Fruit fly (Drosophila melanogaster) whole organism, embryonic: ENCODE measurements around the gene CG7702.

Source experiments
- CG10267 ChIP-seq: fragments of 200-800 bp; sonication (Bioruptor generic); optimal IDR thresholded peaks from 2 replicates; lab custom pipeline; 2018; ENCODE audit warnings: missing biosample characterization, mild to moderate bottlenecking, missing genetic modification characterization, moderate library complexity
- CG12391 ChIP-seq: fragments of 200-800 bp; sonication (Bioruptor generic); optimal IDR thresholded peaks from 3 replicates; lab custom pipeline; 2018; ENCODE audit warnings: missing biosample characterization, mild to moderate bottlenecking, missing genetic modification characterization, moderate library complexity
- CG13123 ChIP-seq: fragments of 200-800 bp; sonication (Bioruptor generic); optimal IDR thresholded peaks from 2 replicates; lab custom pipeline; 2016; ENCODE audit warnings: missing biosample characterization, missing genetic modification characterization
- CG13775 ChIP-seq: fragments of 200-800 bp; sonication (Bioruptor generic); optimal IDR thresholded peaks from 3 replicates; lab custom pipeline; 2017; ENCODE audit warnings: missing biosample characterization, mild to moderate bottlenecking, missing genetic modification characterization
- CG14014 ChIP-seq: fragments of 200-800 bp; sonication (Bioruptor generic); IDR thresholded peaks from 2 replicates; pipeline ENCODE4 v1.3.6; 2022; ENCODE audit warnings: missing biosample characterization, missing genetic modification characterization
- CG15514 ChIP-seq: fragments of 200-800 bp; sonication (Bioruptor generic); optimal IDR thresholded peaks from 3 replicates; lab custom pipeline; 2017; ENCODE audit warnings: missing biosample characterization, missing genetic modification characterization, mild to moderate bottlenecking, moderate library complexity, missing genetic modification reagents
- CG1603 ChIP-seq: fragments of 200-800 bp; sonication (Bioruptor generic); optimal IDR thresholded peaks from 2 replicates; lab custom pipeline; 2019; ENCODE audit warnings: missing biosample characterization, mild to moderate bottlenecking, missing genetic modification characterization, moderate library complexity
- CG17186 ChIP-seq: fragments of 200-800 bp; sonication (Bioruptor generic); optimal IDR thresholded peaks from 3 replicates; lab custom pipeline; 2017; ENCODE audit warnings: missing biosample characterization, missing genetic modification reagents, missing genetic modification characterization
- CG17361 ChIP-seq: fragments of 200-800 bp; sonication (Bioruptor generic); IDR thresholded peaks from 3 replicates; pipeline ENCODE4 v1.3.6; 2022; ENCODE audit warnings: missing biosample characterization, missing genetic modification characterization
- CG2712 ChIP-seq: fragments of 200-800 bp; optimal IDR thresholded peaks from 3 replicates; lab custom pipeline; 2019; ENCODE audit warnings: missing biosample characterization, mild to moderate bottlenecking, missing genetic modification characterization, moderate library complexity
- CG30020 ChIP-seq: fragments of 200-800 bp; optimal IDR thresholded peaks from 2 replicates; lab custom pipeline; 2019; ENCODE audit warnings: missing biosample characterization, mild to moderate bottlenecking, missing genetic modification characterization, moderate library complexity
- CG4820 ChIP-seq: fragments of 200-800 bp; sonication (Bioruptor generic); optimal IDR thresholded peaks from 3 replicates; lab custom pipeline; 2016; ENCODE audit warnings: missing biosample characterization, missing genetic modification characterization
- CG8944 ChIP-seq: fragments of 200-800 bp; sonication (Bioruptor generic); optimal IDR thresholded peaks from 3 replicates; lab custom pipeline; 2016; ENCODE audit warnings: missing biosample characterization, missing genetic modification characterization
- CHES-1-like ChIP-seq: fragments of 200-800 bp; sonication (Bioruptor generic); optimal IDR thresholded peaks from 2 replicates; lab custom pipeline; 2016; ENCODE audit warnings: missing biosample characterization, missing genetic modification characterization
- CoRest ChIP-seq: fragments of 200-800 bp; sonication (Bioruptor generic); optimal IDR thresholded peaks from 3 replicates; lab custom pipeline; 2018; ENCODE audit warnings: missing biosample characterization, mild to moderate bottlenecking, missing genetic modification characterization, moderate library complexity
- ERR ChIP-seq: fragments of 200-800 bp; sonication (Bioruptor generic); optimal IDR thresholded peaks from 2 replicates; lab custom pipeline; 2016; ENCODE audit warnings: missing biosample characterization, missing genetic modification characterization
- Fer1 ChIP-seq: fragments of 200-800 bp; sonication (Bioruptor generic); optimal IDR thresholded peaks from 2 replicates; lab custom pipeline; 2017; ENCODE audit warnings: missing biosample characterization, mild to moderate bottlenecking, missing genetic modification characterization
- Hey ChIP-seq: fragments of 200-800 bp; sonication (Bioruptor generic); optimal IDR thresholded peaks from 3 replicates; lab custom pipeline; 2018; ENCODE audit warnings: missing biosample characterization, mild to moderate bottlenecking, missing genetic modification characterization
- Hsf ChIP-seq: fragments of 200-800 bp; sonication (Bioruptor generic); optimal IDR thresholded peaks from 3 replicates; lab custom pipeline; 2016; ENCODE audit warnings: missing biosample characterization, missing genetic modification characterization
- Lim3 ChIP-seq: fragments of 200-800 bp; sonication (Bioruptor generic); IDR thresholded peaks from 2 replicates; pipeline ENCODE4 v1.3.6; 2022; ENCODE audit warnings: missing biosample characterization, missing genetic modification characterization
- Opbp ChIP-seq: fragments of 200-800 bp; sonication (Bioruptor generic); IDR thresholded peaks from 3 replicates; pipeline ENCODE4 v1.3.6; 2022; ENCODE audit warnings: missing biosample characterization, missing genetic modification characterization; ENCODE audit not compliant: partially characterized antibody
- Sin3A ChIP-seq: fragments of >200 bp; optimal IDR thresholded peaks from 2 replicates; lab custom pipeline; 2018
- Sry-δ ChIP-seq: fragments of 200-800 bp; sonication (Bioruptor generic); optimal IDR thresholded peaks from 2 replicates; lab custom pipeline; 2016; ENCODE audit warnings: missing biosample characterization, missing genetic modification characterization
- Vsx1 ChIP-seq: fragments of 200-800 bp; sonication (Bioruptor generic); optimal IDR thresholded peaks from 2 replicates; lab custom pipeline; 2017; ENCODE audit warnings: missing biosample characterization, mild to moderate bottlenecking, missing genetic modification characterization, missing genetic modification reagents
- Xrp1 ChIP-seq: fragments of 200-800 bp; sonication (Bioruptor generic); IDR thresholded peaks from 2 replicates; pipeline ENCODE4 v1.3.6; 2022; ENCODE audit warnings: missing biosample characterization, missing genetic modification characterization
- ara ChIP-seq: fragments of 200-800 bp; sonication (Bioruptor generic); IDR thresholded peaks from 2 replicates; pipeline ENCODE4 v1.3.6; 2022; ENCODE audit warnings: missing biosample characterization, missing genetic modification characterization
- bsh ChIP-seq, 2 experiments: fragments of 200-800 bp; sonication (Bioruptor generic); optimal IDR thresholded peaks; 2 replicates each; lab custom pipeline; 2017 to 2018; ENCODE audit warnings: mild to moderate bottlenecking in 2 of 2, missing biosample characterization in 2 of 2, missing genetic modification characterization in 2 of 2, moderate library complexity in 1 of 2
- crol ChIP-seq: fragments of 200-800 bp; sonication (Bioruptor generic); IDR thresholded peaks from 2 replicates; pipeline ENCODE4 v1.3.6; 2022; ENCODE audit warnings: missing biosample characterization, missing genetic modification characterization
- dmrt11E ChIP-seq: fragments of 200-800 bp; sonication (Bioruptor generic); optimal IDR thresholded peaks from 3 replicates; lab custom pipeline; 2018; ENCODE audit warnings: missing biosample characterization, mild to moderate bottlenecking, missing genetic modification characterization, moderate library complexity
- emc ChIP-seq: fragments of 200-800 bp; sonication (Bioruptor generic); optimal IDR thresholded peaks from 2 replicates; lab custom pipeline; 2016; ENCODE audit warnings: missing biosample characterization, missing genetic modification characterization
- fru ChIP-seq: fragments of >200 bp; optimal IDR thresholded peaks from 2 replicates; lab custom pipeline; 2017
- grau ChIP-seq: fragments of 200-800 bp; optimal IDR thresholded peaks from 3 replicates; lab custom pipeline; 2019; ENCODE audit warnings: missing biosample characterization, mild to moderate bottlenecking, missing genetic modification characterization, moderate library complexity
- insv ChIP-seq, 2 experiments: fragments of 200-800 bp; sonication (Bioruptor generic); optimal IDR thresholded peaks; 3 replicates each; lab custom pipeline; 2016 to 2018; ENCODE audit warnings: missing biosample characterization in 2 of 2, missing genetic modification characterization in 2 of 2
- knrl ChIP-seq: fragments of 200-800 bp; sonication (Bioruptor generic); IDR thresholded peaks from 3 replicates; pipeline ENCODE4 v1.3.6; 2022; ENCODE audit warnings: missing biosample characterization, missing genetic modification characterization; ENCODE audit not compliant: partially characterized antibody
- lilli ChIP-seq: fragments of 200-800 bp; sonication (Bioruptor generic); optimal IDR thresholded peaks from 3 replicates; lab custom pipeline; 2016; ENCODE audit warnings: missing biosample characterization, missing genetic modification characterization
- odd ChIP-seq: fragments of 200-800 bp; sonication (Bioruptor generic); optimal IDR thresholded peaks from 2 replicates; lab custom pipeline; 2017; ENCODE audit warnings: missing biosample characterization, mild to moderate bottlenecking, missing genetic modification characterization
- phol ChIP-seq: fragments of 200-800 bp; sonication (Bioruptor generic); optimal IDR thresholded peaks from 3 replicates; lab custom pipeline; 2018; ENCODE audit warnings: missing biosample characterization, mild to moderate bottlenecking, missing genetic modification characterization, moderate library complexity
- ranshi ChIP-seq: fragments of 200-800 bp; sonication (Bioruptor generic); IDR thresholded peaks from 2 replicates; pipeline ENCODE4 v1.3.6; 2022; ENCODE audit warnings: missing biosample characterization, missing genetic modification characterization
- row ChIP-seq: fragments of 200-800 bp; sonication (Bioruptor generic); IDR thresholded peaks from 3 replicates; pipeline ENCODE4 v1.3.6; 2022; ENCODE audit warnings: missing biosample characterization, missing genetic modification characterization
- run ChIP-seq: fragments of 200-800 bp; sonication (Bioruptor generic); optimal IDR thresholded peaks from 3 replicates; lab custom pipeline; 2018; ENCODE audit warnings: missing biosample characterization, mild to moderate bottlenecking, missing genetic modification characterization
- sisA ChIP-seq: fragments of 200-800 bp; sonication (Bioruptor generic); IDR thresholded peaks from 2 replicates; pipeline ENCODE4 v1.3.6; 2022; ENCODE audit warnings: missing biosample characterization, missing genetic modification characterization
- slp2 ChIP-seq: fragments of 200-800 bp; sonication (Bioruptor generic); optimal IDR thresholded peaks from 2 replicates; lab custom pipeline; 2016; ENCODE audit warnings: missing biosample characterization, missing genetic modification characterization
- sob ChIP-seq: fragments of 200-800 bp; sonication (Bioruptor generic); IDR thresholded peaks from 2 replicates; pipeline ENCODE4 v1.3.6; 2022; ENCODE audit warnings: missing biosample characterization, missing genetic modification characterization
- tll ChIP-seq, 2 experiments: fragments of 200-800 bp in 1 of 2; fragments of >200 bp in 1 of 2; sonication (Bioruptor generic) in 1 of 2; optimal IDR thresholded peaks; 2 replicates each; lab custom pipeline; 2017 to 2019; ENCODE audit warnings: missing biosample characterization in 2 of 2, missing genetic modification characterization in 2 of 2, mild to moderate bottlenecking in 1 of 2, moderate library complexity in 1 of 2
- toy ChIP-seq: fragments of 200-800 bp; sonication (Bioruptor generic); IDR thresholded peaks from 2 replicates; pipeline ENCODE4 v1.3.6; 2022; ENCODE audit warnings: missing biosample characterization, missing genetic modification characterization
- trem ChIP-seq: fragments of 200-800 bp; optimal IDR thresholded peaks from 3 replicates; lab custom pipeline; 2019; ENCODE audit warnings: missing biosample characterization, mild to moderate bottlenecking, missing genetic modification characterization, moderate library complexity
- twi ChIP-seq: fragments of 200-800 bp; optimal IDR thresholded peaks from 2 replicates; lab custom pipeline; 2019; ENCODE audit warnings: missing biosample characterization, mild to moderate bottlenecking, missing genetic modification characterization, moderate library complexity
- unc-4 ChIP-seq: fragments of 200-800 bp; sonication (Bioruptor generic); IDR thresholded peaks from 2 replicates; pipeline ENCODE4 v1.3.6; 2022; ENCODE audit warnings: missing biosample characterization, missing genetic modification characterization; ENCODE audit not compliant: partially characterized antibody
- unpg ChIP-seq: fragments of 200-800 bp; sonication (Bioruptor generic); optimal IDR thresholded peaks from 3 replicates; lab custom pipeline; 2018; ENCODE audit warnings: missing biosample characterization, mild to moderate bottlenecking, missing genetic modification characterization, moderate library complexity
- zfh1 ChIP-seq: fragments of 200-800 bp; sonication (Bioruptor generic); IDR thresholded peaks from 3 replicates; pipeline ENCODE4 v1.3.6; 2022; ENCODE audit warnings: missing biosample characterization, missing genetic modification characterization

Gene CG7702

DNA sequence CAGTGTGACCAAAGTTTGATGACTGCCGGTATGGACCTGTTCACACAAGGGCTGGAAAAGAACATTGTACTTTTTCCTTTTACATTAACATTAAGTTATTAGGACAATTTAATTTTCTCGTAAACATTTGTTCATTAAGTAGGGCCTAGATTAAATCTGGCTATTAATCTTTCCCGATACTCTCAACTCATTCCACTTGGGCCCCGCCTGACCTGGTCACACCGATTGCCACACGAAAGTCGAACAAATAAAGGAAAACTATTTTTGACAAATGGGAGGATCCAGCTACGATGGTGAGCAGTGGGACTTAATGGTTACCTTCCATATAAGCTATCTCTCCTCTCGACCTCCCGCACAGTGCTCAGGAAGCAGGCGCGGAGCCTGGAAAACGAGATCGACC, 5.7 kb upstream of the CG7702 start, which contains the start of the genes Cpsf73 and Gos28 (continued):
- TF ChIP-seq grau, result peak; percentile 29
- TF ChIP-seq row (GFP tag; lab: Robert Waterston, UW), result peak; percentile 86
- peak; percentile 43 for TF ChIP-seq CG17186
- peak; percentile 19 for TF ChIP-seq unpg (GFP tag; lab: Kevin White, UChicago)
- TF ChIP-seq odd, result no peak
- TF ChIP-seq ranshi (GFP tag; lab: Robert Waterston, UW), result peak; percentile 41; the same call in 1 of the 2 replicates
- no peak for TF ChIP-seq Vsx1 (GFP tag; lab: Kevin White, UChicago)
- TF ChIP-seq CG15514 (GFP tag; lab: Kevin White, UChicago), result peak; percentile 85
- no peak for TF ChIP-seq fru (lab: Kevin White, UChicago)
- TF ChIP-seq CG1603 (tag; lab: Kevin White, UChicago), result peak; percentile 83
- TF ChIP-seq unc-4, result 0 out of 2 replicates have a peak, but pooled peaks have one; percentile 34
- peak; percentile 51 for TF ChIP-seq Sry-δ (GFP tag; lab: Kevin White, UChicago)
- TF ChIP-seq CG2712, result peak; percentile 52
- TF ChIP-seq Fer1 (GFP tag; lab: Kevin White, UChicago), result peak; percentile 16
- peak; percentile 28 for TF ChIP-seq lilli (GFP tag; lab: Kevin White, UChicago)
- peak; percentile 42; the same call in 1 of the 3 replicates for TF ChIP-seq CG17361 (GFP tag; lab: Robert Waterston, UW)
- peak; percentile 28; the same call in 1 of the 2 replicates for TF ChIP-seq sisA (GFP tag; lab: Robert Waterston, UW)
- TF ChIP-seq Sin3A (lab: Kevin White, UChicago), result peak; percentile 90
- TF ChIP-seq CG8944 (GFP tag; lab: Kevin White, UChicago), result peak; percentile 18
- peak; percentile 3 for TF ChIP-seq dmrt11E (tag; lab: Kevin White, UChicago)
- TF ChIP-seq Lim3 (GFP tag; lab: Robert Waterston, UW), result no peak
- TF ChIP-seq trem (tag; lab: Kevin White, UChicago), result peak; percentile 58
- TF ChIP-seq CG14014 (GFP tag; lab: Robert Waterston, UW), result 0 out of 2 replicates have a peak, but pooled peaks have one; percentile 33
- TF ChIP-seq Hey (tag; lab: Kevin White, UChicago), result no peak
- TF ChIP-seq phol (tag; lab: Kevin White, UChicago), result peak; percentile 53
- no peak for TF ChIP-seq insv (GFP tag; optimal IDR thresholded peaks at IDR 0.05; lab: Kevin White, UChicago)
- peak; percentile 61; the same call in 2 of the 3 replicates for TF ChIP-seq knrl
- TF ChIP-seq Xrp1, result peak; percentile 10; the same call in 1 of the 2 replicates
- no peak for TF ChIP-seq sob (GFP tag; lab: Robert Waterston, UW)
- peak; percentile 0 for TF ChIP-seq Hsf (GFP tag; lab: Kevin White, UChicago)
- TF ChIP-seq CG13123 (GFP tag; lab: Kevin White, UChicago), result no peak
- TF ChIP-seq Opbp (GFP tag; lab: Robert Waterston, UW), result peak; percentile 38; the same call in 1 of the 3 replicates
- TF ChIP-seq CG12391, result peak; percentile 49
- peak; percentile 87 for TF ChIP-seq CG30020 (tag; lab: Kevin White, UChicago)
- TF ChIP-seq slp2 (GFP tag; lab: Kevin White, UChicago), result peak; percentile 13
- 0 out of 3 replicates have a peak, but pooled peaks have one; percentile 40 for TF ChIP-seq zfh1 (GFP tag; lab: Robert Waterston, UW)
- TF ChIP-seq CG10267 (tag; lab: Kevin White, UChicago), result peak; percentile 54
- TF ChIP-seq tll (GFP tag; optimal IDR thresholded peaks at IDR 0.05; lab: Kevin White, UChicago), result peak in 1 of 2 experiments; percentile 74
- TF ChIP-seq CoRest (tag; lab: Kevin White, UChicago), result peak; percentile 33
- peak; percentile 3 for TF ChIP-seq twi
- peak; percentile 26; the same call in 1 of the 2 replicates for TF ChIP-seq crol
- TF ChIP-seq bsh (GFP tag; optimal IDR thresholded peaks at IDR 0.05; lab: Kevin White, UChicago), result peak in 1 of 2 experiments; percentile 1
- TF ChIP-seq CHES-1-like (GFP tag; lab: Kevin White, UChicago), result peak; percentile 61
- TF ChIP-seq CG13775 (GFP tag; lab: Kevin White, UChicago), result peak; percentile 30
- TF ChIP-seq run (tag; lab: Kevin White, UChicago), result no peak
- peak; percentile 4 for TF ChIP-seq ERR (GFP tag; lab: Kevin White, UChicago)
- TF ChIP-seq toy (GFP tag; lab: Robert Waterston, UW), result no peak
- no peak for TF ChIP-seq emc
- no peak for TF ChIP-seq CG4820 (GFP tag; lab: Kevin White, UChicago)
- TF ChIP-seq ara (GFP tag; lab: Robert Waterston, UW), result 0 out of 2 replicates have a peak, but pooled peaks have one; percentile 32
